Fruit fly (Drosophila melanogaster) whole organism, embryonic: ENCODE results near the gene Obp99c.

Experiments
- Blimp-1 ChIP-seq: fragments of 200-800 bp; sonication (Bioruptor generic); optimal IDR thresholded peaks from 3 replicates; lab custom pipeline; 2018; ENCODE audit warnings: missing biosample characterization, missing genetic modification characterization, mild to moderate bottlenecking, moderate library complexity, missing genetic modification reagents
- CG11085 ChIP-seq: fragments of 200-800 bp; sonication (Bioruptor generic); IDR thresholded peaks from 2 replicates; pipeline ENCODE4 v1.3.6; 2022; ENCODE audit warnings: missing biosample characterization, missing genetic modification characterization
- CG11695 ChIP-seq: fragments of 200-800 bp; sonication (Bioruptor generic); IDR thresholded peaks from 3 replicates; pipeline ENCODE4 v1.3.6; 2022; ENCODE audit warnings: missing biosample characterization, missing genetic modification characterization
- CG12659 ChIP-seq: fragments of 200-800 bp; sonication (Bioruptor generic); optimal IDR thresholded peaks from 3 replicates; lab custom pipeline; 2017; ENCODE audit warnings: mild to moderate bottlenecking, missing biosample characterization, missing genetic modification reagents, missing genetic modification characterization
- CG15073 ChIP-seq: fragments of 200-800 bp; sonication (Bioruptor generic); optimal IDR thresholded peaks from 2 replicates; lab custom pipeline; 2016; ENCODE audit warnings: missing biosample characterization, missing genetic modification characterization
- CG1647 ChIP-seq: fragments of 200-800 bp; sonication (Bioruptor generic); optimal IDR thresholded peaks from 3 replicates; lab custom pipeline; 2016; ENCODE audit warnings: missing biosample characterization, missing genetic modification characterization
- CG33213 ChIP-seq: fragments of 200-800 bp; sonication (Bioruptor generic); optimal IDR thresholded peaks from 3 replicates; lab custom pipeline; 2016; ENCODE audit warnings: missing biosample characterization, missing genetic modification characterization
- CG3995 ChIP-seq: fragments of 200-800 bp; sonication (Bioruptor generic); optimal IDR thresholded peaks from 3 replicates; lab custom pipeline; 2016; ENCODE audit warnings: missing biosample characterization, missing genetic modification characterization
- CG4424 ChIP-seq: fragments of 200-800 bp; sonication (Bioruptor generic); optimal IDR thresholded peaks from 3 replicates; lab custom pipeline; 2016; ENCODE audit warnings: missing biosample characterization, missing genetic modification characterization
- CG4820 ChIP-seq: fragments of 200-800 bp; sonication (Bioruptor generic); optimal IDR thresholded peaks from 3 replicates; lab custom pipeline; 2016; ENCODE audit warnings: missing biosample characterization, missing genetic modification characterization
- CG6854 ChIP-seq: fragments of 200-800 bp; sonication (Bioruptor generic); optimal IDR thresholded peaks from 3 replicates; lab custom pipeline; 2017; ENCODE audit warnings: missing biosample characterization, mild to moderate bottlenecking, missing genetic modification characterization
- CG7357 ChIP-seq: fragments of 200-800 bp; sonication (Bioruptor generic); IDR thresholded peaks from 3 replicates; pipeline ENCODE4 v1.3.6; 2022; ENCODE audit warnings: missing biosample characterization, missing genetic modification characterization
- CG7987 ChIP-seq: fragments of 200-800 bp; sonication (Bioruptor generic); optimal IDR thresholded peaks from 2 replicates; lab custom pipeline; 2018; ENCODE audit warnings: missing biosample characterization, mild to moderate bottlenecking, missing genetic modification characterization, moderate library complexity
- CG8089 ChIP-seq: fragments of 200-800 bp; sonication (Bioruptor generic); optimal IDR thresholded peaks from 3 replicates; lab custom pipeline; 2016; ENCODE audit warnings: missing biosample characterization, missing genetic modification characterization
- CG9932 ChIP-seq: fragments of 200-800 bp; sonication (Bioruptor generic); IDR thresholded peaks from 2 replicates; pipeline ENCODE4 v1.3.6; 2022; ENCODE audit warnings: missing biosample characterization, missing genetic modification characterization
- CTCF ChIP-seq: fragments of 200-800 bp; sonication (Bioruptor generic); optimal IDR thresholded peaks from 2 replicates; lab custom pipeline; 2017; ENCODE audit warnings: missing biosample characterization, mild to moderate bottlenecking, missing genetic modification characterization, moderate library complexity
- Doc3 ChIP-seq: fragments of 200-800 bp; sonication (Bioruptor generic); IDR thresholded peaks from 3 replicates; pipeline ENCODE4 v1.3.6; 2022; ENCODE audit warnings: missing biosample characterization, missing genetic modification characterization; ENCODE audit not compliant: partially characterized antibody
- Drgx ChIP-seq: fragments of 200-800 bp; sonication (Bioruptor generic); IDR thresholded peaks from 2 replicates; pipeline ENCODE4 v1.3.6; 2022; ENCODE audit warnings: missing biosample characterization, missing genetic modification characterization
- Lhr ChIP-seq: fragments of 200-800 bp; sonication (Bioruptor generic); optimal IDR thresholded peaks from 3 replicates; lab custom pipeline; 2017; ENCODE audit warnings: mild to moderate bottlenecking, missing biosample characterization, missing genetic modification reagents, missing genetic modification characterization
- MBD-R2 ChIP-seq: fragments of 200-800 bp; sonication (Bioruptor generic); IDR thresholded peaks from 2 replicates; pipeline ENCODE4 v1.3.6; 2022; ENCODE audit warnings: missing biosample characterization, missing genetic modification characterization
- Meics ChIP-seq: fragments of 200-800 bp; sonication (Bioruptor generic); optimal IDR thresholded peaks from 2 replicates; lab custom pipeline; 2017; ENCODE audit warnings: missing biosample characterization, mild to moderate bottlenecking, missing genetic modification characterization
- Mrtf ChIP-seq: fragments of 200-800 bp; sonication (Bioruptor generic); IDR thresholded peaks from 3 replicates; pipeline ENCODE4 v1.3.6; 2022; ENCODE audit warnings: missing biosample characterization, missing genetic modification characterization
- Nf-YB ChIP-seq: fragments of 200-800 bp; sonication (Bioruptor generic); optimal IDR thresholded peaks from 3 replicates; lab custom pipeline; 2019; ENCODE audit warnings: missing biosample characterization, mild to moderate bottlenecking, missing genetic modification characterization, moderate library complexity
- Pdp1 ChIP-seq, 2 experiments: fragments of 200-800 bp; sonication (Bioruptor generic); optimal IDR thresholded peaks; 3 replicates each; lab custom pipeline; 2016; ENCODE audit warnings: missing biosample characterization in 2 of 2, missing genetic modification characterization in 2 of 2, mild to moderate bottlenecking in 1 of 2, moderate library complexity in 1 of 2
- Rfx ChIP-seq: fragments of 200-800 bp; sonication (Bioruptor generic); IDR thresholded peaks from 2 replicates; pipeline ENCODE4 v1.3.6; 2022; ENCODE audit warnings: missing biosample characterization, missing genetic modification characterization
- Sin3A ChIP-seq: fragments of >200 bp; optimal IDR thresholded peaks from 2 replicates; lab custom pipeline; 2018
- Spps ChIP-seq: fragments of 200-800 bp; sonication (Bioruptor generic); optimal IDR thresholded peaks from 2 replicates; lab custom pipeline; 2018; ENCODE audit warnings: missing biosample characterization, mild to moderate bottlenecking, missing genetic modification characterization
- Usf ChIP-seq: fragments of 200-800 bp; sonication (Bioruptor generic); optimal IDR thresholded peaks from 2 replicates; lab custom pipeline; 2017; ENCODE audit warnings: missing genotype, missing biosample characterization, missing genetic modification characterization
- Xbp1 ChIP-seq: fragments of 200-800 bp; sonication (Bioruptor generic); optimal IDR thresholded peaks from 3 replicates; lab custom pipeline; 2016; ENCODE audit warnings: missing biosample characterization, mild to moderate bottlenecking, missing genetic modification characterization
- ara ChIP-seq: fragments of 200-800 bp; sonication (Bioruptor generic); IDR thresholded peaks from 2 replicates; pipeline ENCODE4 v1.3.6; 2022; ENCODE audit warnings: missing biosample characterization, missing genetic modification characterization
- bigmax ChIP-seq: fragments of 200-800 bp; sonication (Bioruptor generic); optimal IDR thresholded peaks from 2 replicates; lab custom pipeline; 2018; ENCODE audit warnings: missing biosample characterization, mild to moderate bottlenecking, missing genetic modification characterization
- btn ChIP-seq: fragments of 200-800 bp; sonication (Bioruptor generic); optimal IDR thresholded peaks from 2 replicates; lab custom pipeline; 2016; ENCODE audit warnings: missing biosample characterization, missing genetic modification characterization
- cato ChIP-seq: fragments of 200-800 bp; sonication (Bioruptor generic); optimal IDR thresholded peaks from 2 replicates; lab custom pipeline; 2016; ENCODE audit warnings: missing biosample characterization, missing genetic modification characterization, borderline replicate concordance
- caup ChIP-seq: fragments of 200-800 bp; sonication (Bioruptor generic); optimal IDR thresholded peaks from 3 replicates; lab custom pipeline; 2017; ENCODE audit warnings: missing biosample characterization, mild to moderate bottlenecking, missing genetic modification characterization, moderate library complexity; ENCODE audit not compliant: severe bottlenecking
- chif ChIP-seq, 2 experiments: fragments of 200-800 bp; sonication (Bioruptor generic); optimal IDR thresholded peaks; 3 replicates each; lab custom pipeline; 2016; ENCODE audit warnings: missing biosample characterization in 2 of 2, missing genetic modification characterization in 2 of 2
- corto ChIP-seq: fragments of 200-800 bp; sonication (Bioruptor generic); optimal IDR thresholded peaks from 2 replicates; lab custom pipeline; 2016; ENCODE audit warnings: missing biosample characterization, mild to moderate bottlenecking, missing genetic modification characterization, moderate library complexity
- crol ChIP-seq: fragments of 200-800 bp; sonication (Bioruptor generic); IDR thresholded peaks from 2 replicates; pipeline ENCODE4 v1.3.6; 2022; ENCODE audit warnings: missing biosample characterization, missing genetic modification characterization
- fd3F ChIP-seq: fragments of 200-800 bp; sonication (Bioruptor generic); optimal IDR thresholded peaks from 2 replicates; lab custom pipeline; 2018; ENCODE audit warnings: missing biosample characterization, mild to moderate bottlenecking, missing genetic modification characterization, moderate library complexity
- grn ChIP-seq: fragments of 200-800 bp; sonication (Bioruptor generic); optimal IDR thresholded peaks from 3 replicates; lab custom pipeline; 2017; ENCODE audit warnings: missing biosample characterization, missing genetic modification characterization
- h ChIP-seq: fragments of >200 bp; optimal IDR thresholded peaks from 2 replicates; lab custom pipeline; 2017
- hth ChIP-seq: fragments of >200 bp; optimal IDR thresholded peaks from 2 replicates; lab custom pipeline; 2017; ENCODE audit warnings: inconsistent platforms
- insv ChIP-seq, 2 experiments: fragments of 200-800 bp; sonication (Bioruptor generic); optimal IDR thresholded peaks; 3 replicates each; lab custom pipeline; 2016 to 2018; ENCODE audit warnings: missing biosample characterization in 2 of 2, missing genetic modification characterization in 2 of 2
- luna ChIP-seq: fragments of 200-800 bp; sonication (Bioruptor generic); optimal IDR thresholded peaks from 2 replicates; lab custom pipeline; 2016; ENCODE audit warnings: missing biosample characterization, missing genetic modification characterization
- maf-S ChIP-seq: fragments of 200-800 bp; sonication (Bioruptor generic); optimal IDR thresholded peaks from 2 replicates; lab custom pipeline; 2016; ENCODE audit warnings: missing biosample characterization, missing genetic modification characterization
- p53 ChIP-seq: fragments of 200-800 bp; sonication (Bioruptor generic); optimal IDR thresholded peaks from 2 replicates; lab custom pipeline; 2016; ENCODE audit warnings: missing biosample characterization, missing genetic modification characterization
- pho ChIP-seq: fragments of 200-800 bp; sonication (Bioruptor generic); optimal IDR thresholded peaks from 2 replicates; lab custom pipeline; 2016; ENCODE audit warnings: missing biosample characterization, missing genetic modification characterization
- schlank ChIP-seq: fragments of 200-800 bp; sonication (Bioruptor generic); optimal IDR thresholded peaks from 2 replicates; lab custom pipeline; 2018; ENCODE audit warnings: missing biosample characterization, mild to moderate bottlenecking, missing genetic modification characterization
- sens-2 ChIP-seq: fragments of 200-800 bp; sonication (Bioruptor generic); IDR thresholded peaks from 2 replicates; pipeline ENCODE4 v1.3.6; 2022; ENCODE audit warnings: missing biosample characterization, missing genetic modification characterization
- slou ChIP-seq: fragments of 200-800 bp; sonication (Bioruptor generic); optimal IDR thresholded peaks from 3 replicates; lab custom pipeline; 2016; ENCODE audit warnings: missing biosample characterization, missing genetic modification characterization
- tio ChIP-seq: fragments of 200-800 bp; sonication (Bioruptor generic); optimal IDR thresholded peaks from 2 replicates; lab custom pipeline; 2017; ENCODE audit warnings: missing biosample characterization, missing genetic modification characterization, inconsistent platforms
- usp ChIP-seq: fragments of >200 bp; optimal IDR thresholded peaks from 2 replicates; lab custom pipeline; 2017; ENCODE audit warnings: missing biosample characterization, missing genetic modification characterization
- vnd ChIP-seq: fragments of 200-800 bp; sonication (Bioruptor generic); IDR thresholded peaks from 3 replicates; pipeline ENCODE4 v1.3.6; 2022; ENCODE audit warnings: missing biosample characterization, missing genetic modification characterization; ENCODE audit not compliant: partially characterized antibody
- wor ChIP-seq: fragments of 200-800 bp; sonication (Bioruptor generic); IDR thresholded peaks from 2 replicates; pipeline ENCODE4 v1.3.6; 2022; ENCODE audit warnings: missing biosample characterization, missing genetic modification characterization
- z ChIP-seq: fragments of 200-800 bp; sonication (Bioruptor generic); IDR thresholded peaks from 3 replicates; pipeline ENCODE4 v1.3.6; 2022; ENCODE audit warnings: missing biosample characterization, missing genetic modification characterization

Gene Obp99c

dm6 chr3R:29737891-29738290 is 48.8 kb upstream of the Obp99c start, which contains the start of gene Gnpnat (continued):
- no peak for TF ChIP-seq Rfx (GFP tag; lab: Robert Waterston, UW)
- no peak for TF ChIP-seq z (GFP tag; lab: Robert Waterston, UW)
- peak; percentile 6 for TF ChIP-seq CG4820 (GFP tag; lab: Kevin White, UChicago)
- TF ChIP-seq corto (GFP tag; lab: Kevin White, UChicago): peak; percentile 57
- peak; percentile 37 for TF ChIP-seq CG4424 (GFP tag; lab: Kevin White, UChicago)
- no peak for TF ChIP-seq CG8089 (GFP tag; lab: Kevin White, UChicago)
- TF ChIP-seq Meics (GFP tag; lab: Kevin White, UChicago): peak; percentile 73
- peak; percentile 29 for TF ChIP-seq CG6854
- no peak for TF ChIP-seq chif (GFP tag; optimal IDR thresholded peaks at IDR 0.05; lab: Kevin White, UChicago)
- TF ChIP-seq slou (GFP tag; lab: Kevin White, UChicago): no peak
- TF ChIP-seq Blimp-1 (GFP tag; lab: Kevin White, UChicago): peak; percentile 58
- TF ChIP-seq Lhr (GFP tag; lab: Kevin White, UChicago): no peak
- TF ChIP-seq CG15073 (GFP tag; lab: Kevin White, UChicago): no peak
- no peak for TF ChIP-seq vnd (GFP tag; lab: Robert Waterston, UW)
- no peak for TF ChIP-seq tio (GFP tag; lab: Kevin White, UChicago)
- TF ChIP-seq Usf: no peak
- TF ChIP-seq cato (GFP tag; lab: Kevin White, UChicago): no peak
- TF ChIP-seq pho (GFP tag; lab: Kevin White, UChicago): no peak
- TF ChIP-seq bigmax (GFP tag; lab: Kevin White, UChicago): no peak
- no peak for TF ChIP-seq wor (GFP tag; lab: Robert Waterston, UW)
- no peak for TF ChIP-seq p53 (GFP tag; lab: Kevin White, UChicago)
- TF ChIP-seq MBD-R2 (GFP tag; lab: Robert Waterston, UW): no peak
- no peak for TF ChIP-seq CG11085 (GFP tag; lab: Robert Waterston, UW)
- no peak for TF ChIP-seq CTCF (GFP tag; lab: Kevin White, UChicago)
- peak; percentile 8 for TF ChIP-seq Nf-YB
- TF ChIP-seq Mrtf: no peak
- peak; percentile 40 for TF ChIP-seq Xbp1 (GFP tag; lab: Kevin White, UChicago)
- TF ChIP-seq Doc3: no peak
- peak; percentile 38 for TF ChIP-seq fd3F (GFP tag; lab: Kevin White, UChicago)
- TF ChIP-seq CG33213 (GFP tag; lab: Kevin White, UChicago): no peak
- TF ChIP-seq h: no peak
- no peak for TF ChIP-seq schlank (tag; lab: Kevin White, UChicago)
- peak; percentile 29 for TF ChIP-seq Spps
- no peak for TF ChIP-seq CG7357 (GFP tag; lab: Robert Waterston, UW)
- TF ChIP-seq Sin3A (lab: Kevin White, UChicago): no peak
- TF ChIP-seq luna (GFP tag; lab: Kevin White, UChicago): no peak
- no peak for TF ChIP-seq CG9932
- TF ChIP-seq CG3995: no peak
- no peak for TF ChIP-seq sens-2
- TF ChIP-seq insv (GFP tag; optimal IDR thresholded peaks at IDR 0.05; lab: Kevin White, UChicago): no peak
- TF ChIP-seq hth (lab: Kevin White, UChicago): no peak
- no peak for TF ChIP-seq CG11695 (GFP tag; lab: Robert Waterston, UW)
- TF ChIP-seq caup (GFP tag; lab: Kevin White, UChicago): peak; percentile 48
- TF ChIP-seq maf-S (GFP tag; lab: Kevin White, UChicago): peak; percentile 3
- no peak for TF ChIP-seq crol (GFP tag; lab: Robert Waterston, UW)
- no peak for TF ChIP-seq btn (GFP tag; lab: Kevin White, UChicago)
- TF ChIP-seq grn (GFP tag; lab: Kevin White, UChicago): no peak
- TF ChIP-seq CG7987: no peak
- TF ChIP-seq Pdp1 (GFP tag; optimal IDR thresholded peaks at IDR 0.05; lab: Kevin White, UChicago): peak; percentile 17 to 32
- no peak for TF ChIP-seq usp
- no peak for TF ChIP-seq Drgx (GFP tag; lab: Robert Waterston, UW)
- peak; percentile 55 for TF ChIP-seq CG12659
- no peak for TF ChIP-seq CG1647 (GFP tag; lab: Kevin White, UChicago)
- no peak for TF ChIP-seq ara (GFP tag; lab: Robert Waterston, UW)
